Fruit fly (Drosophila melanogaster) whole organism, wandering third instar larva: Measurements from ENCODE around the gene hid.

Source experiments
- Abd-B ChIP-seq: fragments of >200 bp; optimal IDR thresholded peaks from 2 replicates; lab custom pipeline; 2017; ENCODE audit warnings: missing biosample characterization, missing genetic modification characterization
- CG32264 ChIP-seq: fragments of 200-800 bp; sonication (Bioruptor generic); optimal IDR thresholded peaks from 2 replicates; lab custom pipeline; 2016; ENCODE audit warnings: missing biosample characterization, missing genetic modification characterization
- CG9705 ChIP-seq: fragments of 200-800 bp; sonication (Bioruptor generic); optimal IDR thresholded peaks from 2 replicates; lab custom pipeline; 2018; ENCODE audit warnings: missing biosample characterization, mild to moderate bottlenecking, missing genetic modification characterization
- CrebA ChIP-seq: fragments of 200-800 bp; sonication (Bioruptor generic); optimal IDR thresholded peaks from 2 replicates; lab custom pipeline; 2016; ENCODE audit warnings: missing biosample characterization, mild to moderate bottlenecking, missing genetic modification characterization, borderline replicate concordance
- Dfd ChIP-seq: fragments of >200 bp; optimal IDR thresholded peaks from 2 replicates; lab custom pipeline; 2017; ENCODE audit warnings: missing biosample characterization, missing genetic modification characterization
- GATAd ChIP-seq: sonication (Bioruptor generic); optimal IDR thresholded peaks from 2 replicates; lab custom pipeline; 2016; ENCODE audit warnings: missing biosample characterization, missing genetic modification characterization
- HLH106 ChIP-seq: fragments of 200-800 bp; optimal IDR thresholded peaks from 3 replicates; lab custom pipeline; 2019; ENCODE audit warnings: missing biosample characterization, mild to moderate bottlenecking, missing genetic modification characterization, moderate library complexity
- Hnf4 ChIP-seq: fragments of 200-800 bp; sonication (Bioruptor generic); optimal IDR thresholded peaks from 2 replicates; lab custom pipeline; 2016; ENCODE audit warnings: missing biosample characterization, mild to moderate bottlenecking, missing genetic modification characterization
- Hr78 ChIP-seq: fragments of >200 bp; optimal IDR thresholded peaks from 2 replicates; lab custom pipeline; 2017; ENCODE audit warnings: missing biosample characterization, missing genetic modification characterization
- Hr83 ChIP-seq: fragments of 200-300 bp; sonication (Bioruptor generic); optimal IDR thresholded peaks from 2 replicates; lab custom pipeline; 2016; ENCODE audit warnings: missing biosample characterization, mild to moderate bottlenecking, missing genetic modification characterization, moderate library complexity; ENCODE audit not compliant: poor library complexity, severe bottlenecking
- Jra ChIP-seq: sonication (Bioruptor generic); optimal IDR thresholded peaks from 2 replicates; lab custom pipeline; 2016; ENCODE audit warnings: missing biosample characterization, missing genetic modification characterization
- Mio ChIP-seq: sonication (Bioruptor generic); optimal IDR thresholded peaks from 2 replicates; lab custom pipeline; 2016; ENCODE audit warnings: missing biosample characterization, missing genetic modification characterization
- Myc ChIP-seq: fragments of >200 bp; optimal IDR thresholded peaks from 2 replicates; lab custom pipeline; 2017
- N ChIP-seq: fragments of >200 bp; optimal IDR thresholded peaks from 2 replicates; lab custom pipeline; 2018; ENCODE audit warnings: missing biosample characterization, missing external identifiers, missing genetic modification characterization
- OdsH ChIP-seq: fragments of 200-800 bp; sonication (Bioruptor generic); optimal IDR thresholded peaks from 2 replicates; lab custom pipeline; 2016; ENCODE audit warnings: missing biosample characterization, mild to moderate bottlenecking, missing genetic modification characterization
- Rel ChIP-seq, 2 experiments: fragments of 200-800 bp; sonication (Bioruptor generic) in 1 of 2; optimal IDR thresholded peaks; 2 replicates in 1 of 2; 3 replicates in 1 of 2; lab custom pipeline; 2016 to 2019; ENCODE audit warnings: mild to moderate bottlenecking in 2 of 2, missing biosample characterization in 2 of 2, missing genetic modification characterization in 2 of 2, moderate library complexity in 1 of 2
- Sp1 ChIP-seq: fragments of 200-800 bp; sonication (Bioruptor generic); optimal IDR thresholded peaks from 3 replicates; lab custom pipeline; 2019; ENCODE audit warnings: missing biosample characterization, mild to moderate bottlenecking, missing genetic modification characterization, moderate library complexity
- Vsx2 ChIP-seq: fragments of 200-300, 225-300 bp; sonication (Bioruptor generic); optimal IDR thresholded peaks from 2 replicates; lab custom pipeline; 2018; ENCODE audit warnings: missing biosample characterization, missing genetic modification characterization; ENCODE audit not compliant: partially characterized antibody
- br ChIP-seq: fragments of 200-800 bp; sonication (Bioruptor generic); optimal IDR thresholded peaks from 2 replicates; lab custom pipeline; 2016; ENCODE audit warnings: missing biosample characterization, missing genetic modification characterization
- brk ChIP-seq: fragments of 200-800 bp; sonication (Bioruptor generic); optimal IDR thresholded peaks from 2 replicates; lab custom pipeline; 2016; ENCODE audit warnings: missing biosample characterization, mild to moderate bottlenecking, missing genetic modification characterization
- dl ChIP-seq, 2 experiments: fragments of 175-275, 200-275 bp in 1 of 2; fragments of 200-275 bp in 1 of 2; sonication (Bioruptor generic); optimal IDR thresholded peaks; lab custom pipeline; 2018; ENCODE audit warnings: mild to moderate bottlenecking in 2 of 2, missing biosample characterization in 2 of 2, missing genetic modification characterization in 2 of 2, moderate library complexity in 2 of 2; ENCODE audit not compliant: partially characterized antibody in 2 of 2, insufficient read depth in 1 of 2
- dmrt93B ChIP-seq: fragments of 200-800 bp; sonication (Bioruptor generic); optimal IDR thresholded peaks from 2 replicates; lab custom pipeline; 2018; ENCODE audit warnings: missing biosample characterization, mild to moderate bottlenecking, missing genetic modification characterization
- dsf ChIP-seq: sonication (Bioruptor generic); optimal IDR thresholded peaks from 2 replicates; lab custom pipeline; 2016; ENCODE audit warnings: missing biosample characterization, missing genetic modification characterization, borderline replicate concordance
- ey ChIP-seq: fragments of 200-800 bp; sonication (Bioruptor generic); optimal IDR thresholded peaks from 2 replicates; lab custom pipeline; 2016; ENCODE audit warnings: missing biosample characterization, missing genetic modification characterization
- foxo ChIP-seq, 2 experiments: fragments of 200-800 bp; sonication (Bioruptor generic); optimal IDR thresholded peaks; 2 replicates in 1 of 2; 3 replicates in 1 of 2; lab custom pipeline; 2016 to 2017; ENCODE audit warnings: missing biosample characterization in 2 of 2, missing genetic modification characterization in 2 of 2
- fru ChIP-seq: fragments of 200-800 bp; sonication (Bioruptor generic); optimal IDR thresholded peaks from 3 replicates; lab custom pipeline; 2016; ENCODE audit warnings: missing biosample characterization, mild to moderate bottlenecking, missing genetic modification characterization
- h ChIP-seq: fragments of 200-800 bp; sonication (Bioruptor generic); optimal IDR thresholded peaks from 3 replicates; lab custom pipeline; 2016; ENCODE audit warnings: missing biosample characterization, mild to moderate bottlenecking, missing genetic modification characterization
- jim ChIP-seq: fragments of 175-275, 200-325 bp; sonication (Bioruptor generic); optimal IDR thresholded peaks from 2 replicates; lab custom pipeline; 2016; ENCODE audit warnings: missing biosample characterization, mild to moderate bottlenecking, missing genetic modification characterization
- lola ChIP-seq: fragments of >200 bp; optimal IDR thresholded peaks from 2 replicates; lab custom pipeline; 2017; ENCODE audit warnings: missing biosample characterization, missing genetic modification characterization
- pan ChIP-seq: fragments of >200 bp; optimal IDR thresholded peaks from 2 replicates; lab custom pipeline; 2017
- psq ChIP-seq: fragments of 200-800 bp; sonication (Bioruptor generic); optimal IDR thresholded peaks from 3 replicates; lab custom pipeline; 2017; ENCODE audit warnings: missing biosample characterization, mild to moderate bottlenecking, missing genetic modification characterization, moderate library complexity
- rgr ChIP-seq: fragments of 200-800 bp; sonication (Bioruptor generic); optimal IDR thresholded peaks from 3 replicates; lab custom pipeline; 2016; ENCODE audit warnings: missing biosample characterization, mild to moderate bottlenecking, missing genetic modification characterization
- sage ChIP-seq: fragments of 200-800 bp; sonication (Bioruptor generic); optimal IDR thresholded peaks from 2 replicates; lab custom pipeline; 2016; ENCODE audit warnings: missing biosample characterization, mild to moderate bottlenecking, missing genetic modification characterization
- sv ChIP-seq: fragments of 200-800 bp; sonication (Bioruptor generic); optimal IDR thresholded peaks from 3 replicates; lab custom pipeline; 2016; ENCODE audit warnings: missing biosample characterization, missing genetic modification characterization
- tai ChIP-seq: sonication (Bioruptor generic); optimal IDR thresholded peaks from 2 replicates; lab custom pipeline; 2016; ENCODE audit warnings: missing biosample characterization, missing genetic modification characterization
- usp ChIP-seq: fragments of >200 bp; optimal IDR thresholded peaks from 2 replicates; lab custom pipeline; 2017; ENCODE audit warnings: missing biosample characterization, missing genetic modification characterization
- woc ChIP-seq: sonication (Bioruptor generic); optimal IDR thresholded peaks from 2 replicates; lab custom pipeline; 2016; ENCODE audit warnings: missing biosample characterization, mild to moderate bottlenecking, missing genetic modification characterization

The hid gene

DNA sequence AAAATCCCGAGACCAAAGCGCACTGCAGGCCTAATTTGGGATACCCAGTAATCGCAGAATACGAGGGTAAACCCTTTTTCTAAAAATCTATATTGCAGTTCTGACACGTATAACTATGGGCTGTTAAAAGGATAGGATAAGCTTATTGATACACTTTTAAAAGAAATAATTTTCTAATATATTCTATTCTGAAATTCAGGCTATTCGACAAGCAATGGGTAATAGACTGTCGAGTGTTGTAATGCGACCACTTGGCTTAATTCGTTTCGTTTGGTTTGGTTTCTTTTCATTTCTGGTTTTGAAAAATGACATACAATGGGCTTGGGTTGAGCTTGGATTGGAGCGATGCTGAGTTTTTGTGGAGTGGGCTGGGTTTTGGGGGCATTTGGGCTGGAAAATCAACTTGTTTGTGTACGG lies 26.8 kb upstream of the hid start:
- TF ChIP-seq CG32264 (GFP tag; lab: Kevin White, UChicago): no peak
- TF ChIP-seq jim (GFP tag; lab: Kevin White, UChicago): no peak
- TF ChIP-seq Hr83 (GFP tag; lab: Kevin White, UChicago): no peak
- peak; percentile 72 for TF ChIP-seq br (GFP tag; lab: Kevin White, UChicago)
- TF ChIP-seq CrebA (GFP tag; lab: Kevin White, UChicago): no peak
- TF ChIP-seq Hr78: no peak
- TF ChIP-seq Vsx2: no peak
- TF ChIP-seq ey (GFP tag; lab: Kevin White, UChicago): peak; percentile 62
- no peak for TF ChIP-seq brk (GFP tag; lab: Kevin White, UChicago)
- peak; percentile 37 for TF ChIP-seq dmrt93B
- TF ChIP-seq dsf: no peak
- TF ChIP-seq pan: no peak
- TF ChIP-seq sage (GFP tag; lab: Kevin White, UChicago): peak; percentile 64
- no peak for TF ChIP-seq dl (GFP tag; optimal IDR thresholded peaks at IDR 0.05; lab: Kevin White, UChicago; ENCODE audit: insufficient read depth in 1 of 2, partially characterized antibody in 2 of 2)
- peak; percentile 57 for TF ChIP-seq OdsH (GFP tag; lab: Kevin White, UChicago)
- TF ChIP-seq usp: no peak
- TF ChIP-seq Sp1 (GFP tag; lab: Kevin White, UChicago): peak; percentile 66
- peak; percentile 2 for TF ChIP-seq Jra (GFP tag; lab: Kevin White, UChicago)
- peak; percentile 40 for TF ChIP-seq Hnf4 (GFP tag; lab: Kevin White, UChicago)
- peak; percentile 50 for TF ChIP-seq rgr
- no peak for TF ChIP-seq Mio (GFP tag; lab: Kevin White, UChicago)
- no peak for TF ChIP-seq Rel (GFP tag; optimal IDR thresholded peaks at IDR 0.05; lab: Kevin White, UChicago)
- TF ChIP-seq Rel (tag; optimal IDR thresholded peaks at IDR 0.05; lab: Kevin White, UChicago): no peak
- peak; percentile 61 for TF ChIP-seq HLH106 (tag; lab: Kevin White, UChicago)
- no peak for TF ChIP-seq N
- TF ChIP-seq psq (GFP tag; lab: Kevin White, UChicago): peak; percentile 62
- no peak for TF ChIP-seq GATAd (GFP tag; lab: Kevin White, UChicago)
- TF ChIP-seq woc: peak; percentile 67
- peak; percentile 84 for TF ChIP-seq fru (GFP tag; lab: Kevin White, UChicago)
- TF ChIP-seq foxo (GFP tag; optimal IDR thresholded peaks at IDR 0.05; lab: Kevin White, UChicago): peak in 1 of 2 experiments; percentile 77
- TF ChIP-seq CG9705 (GFP tag; lab: Kevin White, UChicago): no peak
- TF ChIP-seq sv (GFP tag; lab: Kevin White, UChicago): peak; percentile 68
- no peak for TF ChIP-seq tai
- no peak for TF ChIP-seq Abd-B (GFP tag; lab: Kevin White, UChicago)
- TF ChIP-seq h: peak; percentile 72
- TF ChIP-seq Myc (lab: Kevin White, UChicago): no peak

DNA sequence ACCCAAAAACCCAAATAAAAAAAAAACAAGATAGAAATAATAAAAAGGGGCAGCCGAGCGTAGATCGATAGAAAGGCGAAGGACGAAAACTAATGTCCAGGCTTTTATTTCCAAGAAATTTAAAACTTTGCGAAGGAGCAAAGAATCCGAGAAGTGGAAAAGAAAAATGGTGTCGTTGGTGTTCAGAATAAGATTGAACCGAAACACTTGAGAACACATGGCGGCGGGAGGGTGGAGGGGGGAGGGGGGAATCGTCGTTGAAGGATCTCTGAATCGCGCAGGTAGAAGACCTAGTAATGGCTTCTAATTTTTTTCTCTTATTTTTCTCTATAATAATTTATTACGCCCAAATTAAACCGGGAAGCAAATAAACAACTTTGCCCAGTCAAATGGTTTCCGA lies 20.1 kb upstream of the hid start:
- TF ChIP-seq Sp1 (GFP tag; lab: Kevin White, UChicago) (no peak), lola (GFP tag; lab: Kevin White, UChicago) (no peak), jim (GFP tag; lab: Kevin White, UChicago) (no peak), sv (GFP tag; lab: Kevin White, UChicago) (no peak), h (no peak), HLH106 (tag; lab: Kevin White, UChicago) (no peak), Vsx2 (no peak), brk (GFP tag; lab: Kevin White, UChicago) (no peak), Dfd (GFP tag; lab: Kevin White, UChicago) (no peak), Mio (GFP tag; lab: Kevin White, UChicago) (no peak), dmrt93B (no peak), CrebA (GFP tag; lab: Kevin White, UChicago) (no peak), fru (GFP tag; lab: Kevin White, UChicago) (no peak), Abd-B (GFP tag; lab: Kevin White, UChicago) (no peak), dsf (no peak), CG9705 (GFP tag; lab: Kevin White, UChicago) (no peak)

DNA sequence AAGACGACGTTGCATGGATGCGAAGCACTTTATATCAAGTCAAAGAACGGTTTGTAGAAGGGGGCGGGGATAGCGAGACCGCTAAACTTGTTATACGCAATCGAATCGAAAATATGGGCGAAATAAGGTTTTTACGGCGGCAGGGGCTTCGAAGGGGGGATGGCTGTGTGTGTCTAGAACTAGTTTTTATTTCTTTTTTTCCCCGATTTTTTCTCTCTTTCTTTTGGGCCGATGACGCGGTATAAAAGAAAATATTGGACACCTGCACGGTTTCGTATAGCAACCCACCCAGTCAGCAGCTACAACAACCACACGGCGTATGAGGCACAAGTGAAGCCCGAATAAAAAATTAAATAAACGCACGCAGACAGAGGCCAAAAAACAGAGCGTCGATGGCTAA lies 18.9 kb upstream of the hid start:
- TF ChIP-seq fru (GFP tag; lab: Kevin White, UChicago) (no peak), dl (GFP tag; optimal IDR thresholded peaks at IDR 0.05; lab: Kevin White, UChicago; ENCODE audit: insufficient read depth in 1 of 2, partially characterized antibody in 2 of 2) (no peak), Mio (GFP tag; lab: Kevin White, UChicago) (no peak), Myc (lab: Kevin White, UChicago) (no peak), h (no peak), usp (no peak), br (GFP tag; lab: Kevin White, UChicago) (no peak), sv (GFP tag; lab: Kevin White, UChicago) (no peak), jim (GFP tag; lab: Kevin White, UChicago) (no peak), CG32264 (GFP tag; lab: Kevin White, UChicago) (no peak), Hr78 (no peak), CG9705 (GFP tag; lab: Kevin White, UChicago) (no peak), psq (GFP tag; lab: Kevin White, UChicago) (no peak), GATAd (GFP tag; lab: Kevin White, UChicago) (no peak), Vsx2 (no peak), foxo (GFP tag; optimal IDR thresholded peaks at IDR 0.05; lab: Kevin White, UChicago) (no peak), ey (GFP tag; lab: Kevin White, UChicago) (no peak), pan (no peak), woc (no peak), Rel (GFP tag; optimal IDR thresholded peaks at IDR 0.05; lab: Kevin White, UChicago) (no peak), Rel (tag; optimal IDR thresholded peaks at IDR 0.05; lab: Kevin White, UChicago) (no peak)
- TF ChIP-seq, all 38 proteins: peak for 0
